Fruit fly (Drosophila melanogaster): ENCODE data around the gene CG14518.

The CG14518 gene

DNA sequence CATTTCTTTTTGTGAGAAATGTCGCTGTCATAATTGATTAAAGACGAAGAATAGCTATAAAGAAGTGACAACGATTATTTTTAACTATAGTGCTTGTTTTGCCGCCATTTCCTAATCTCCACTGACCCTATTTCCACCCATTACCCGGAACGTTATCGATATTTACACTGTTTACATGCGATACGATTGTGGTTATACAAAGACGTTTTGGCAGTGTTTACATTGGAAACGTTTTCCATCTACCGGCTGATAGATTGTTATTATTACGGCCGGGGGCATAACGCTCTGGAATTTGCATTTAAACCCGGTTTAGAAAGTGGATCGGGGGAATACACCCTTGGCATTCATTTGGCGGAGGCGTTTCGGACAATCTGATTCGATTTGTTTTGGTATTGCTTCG is 41.5 kb downstream of the CG14518 start (continued):
- TF ChIP-seq grn (GFP tag; optimal IDR thresholded peaks at IDR 0.05) (peak; percentile 49), jigr1 (GFP tag; IDR thresholded peaks at IDR 0.05) (no peak), MTF-1 (GFP tag; optimal IDR thresholded peaks at IDR 0.05; ENCODE audit: borderline replicate concordance) (peak; percentile 22), Sox100B (GFP tag; optimal IDR thresholded peaks at IDR 0.05) (peak; percentile 24), CG6813 (GFP tag; optimal IDR thresholded peaks at IDR 0.05) (peak; percentile 32), CG2199 (GFP tag; IDR thresholded peaks at IDR 0.05) (0 out of 3 replicates have a peak, but pooled peaks have one; percentile 14), BEAF-32 (GFP tag; optimal IDR thresholded peaks at IDR 0.05) (peak; percentile 10), CG14014 (GFP tag; IDR thresholded peaks at IDR 0.05) (0 out of 2 replicates have a peak, but pooled peaks have one; percentile 14), CG6765 (GFP tag; optimal IDR thresholded peaks at IDR 0.05) (peak; percentile 32), CG15514 (GFP tag; optimal IDR thresholded peaks at IDR 0.05) (peak; percentile 11), slp2 (GFP tag; optimal IDR thresholded peaks at IDR 0.05) (no peak), CG10209 (GFP tag; optimal IDR thresholded peaks at IDR 0.05) (peak; percentile 19), mam (GFP tag; optimal IDR thresholded peaks at IDR 0.05) (no peak), Hmr (GFP tag; optimal IDR thresholded peaks at IDR 0.05) (no peak), caup (GFP tag; optimal IDR thresholded peaks at IDR 0.05; ENCODE audit: severe bottlenecking) (peak; percentile 9), toy (GFP tag; IDR thresholded peaks at IDR 0.05) (no peak), Oaz (GFP tag; IDR thresholded peaks at IDR 0.05) (no peak), Atf6 (GFP tag; IDR thresholded peaks at IDR 0.05) (peak; percentile 17; the same call in 1 of the 2 replicates), ATbp (GFP tag; optimal IDR thresholded peaks at IDR 0.05) (peak; percentile 58), CG15696 (tag; optimal IDR thresholded peaks at IDR 0.05) (no peak), CG18599 (GFP tag; optimal IDR thresholded peaks at IDR 0.05) (peak; percentile 36), odd (GFP tag; optimal IDR thresholded peaks at IDR 0.05) (peak; percentile 41), hkb (optimal IDR thresholded peaks at IDR 0.05) (no peak), hkb (GFP tag; IDR thresholded peaks at IDR 0.05) (0 out of 2 replicates have a peak, but pooled peaks have one; percentile 23), exex (tag; optimal IDR thresholded peaks at IDR 0.05) (peak; percentile 24), Scr (GFP tag; IDR thresholded peaks at IDR 0.05; ENCODE audit: partially characterized antibody) (no peak), al (GFP tag; IDR thresholded peaks at IDR 0.05) (no peak), Dfd (GFP tag; optimal IDR thresholded peaks at IDR 0.05) (no peak), so (GFP tag; IDR thresholded peaks at IDR 0.05) (peak; percentile 47; the same call in 1 of the 3 replicates), bowl (GFP tag; IDR thresholded peaks at IDR 0.05) (no peak), Taf1 (GFP tag; IDR thresholded peaks at IDR 0.05) (no peak), CG16863 (GFP tag; optimal IDR thresholded peaks at IDR 0.05) (no peak), Gug (GFP tag; IDR thresholded peaks at IDR 0.05) (no peak), CG3726 (GFP tag; IDR thresholded peaks at IDR 0.05) (no peak), stwl (tag; optimal IDR thresholded peaks at IDR 0.05) (no peak), sd (tag; optimal IDR thresholded peaks at IDR 0.05) (peak; percentile 21), HHEX (GFP tag; optimal IDR thresholded peaks at IDR 0.05) (peak; percentile 34), ken (GFP tag; IDR thresholded peaks at IDR 0.05) (no peak), CG14667 (GFP tag; IDR thresholded peaks at IDR 0.05) (no peak), scrt (GFP tag; optimal IDR thresholded peaks at IDR 0.05) (no peak), Fer1 (GFP tag; optimal IDR thresholded peaks at IDR 0.05) (peak; percentile 43), Vsx1 (GFP tag; optimal IDR thresholded peaks at IDR 0.05) (no peak), en (GFP tag; optimal IDR thresholded peaks at IDR 0.05) (no peak), jing (GFP tag; optimal IDR thresholded peaks at IDR 0.05) (no peak), corto (GFP tag; optimal IDR thresholded peaks at IDR 0.05) (no peak), sens (GFP tag) (peak; percentile 69), CG14050 (GFP tag; IDR thresholded peaks at IDR 0.05) (no peak), CG31365 (tag; optimal IDR thresholded peaks at IDR 0.05) (no peak), CG15479 (GFP tag; optimal IDR thresholded peaks at IDR 0.05) (peak; percentile 12), CG1832 (GFP tag; optimal IDR thresholded peaks at IDR 0.05) (no peak), CG3838 (GFP tag; optimal IDR thresholded peaks at IDR 0.05) (no peak)

Measured in whole organism, embryonic.